Fruit fly (Drosophila melanogaster) S2 (cell line): ENCODE results near the gene kat-60L1.

Experiments used
- CG8478 ChIP-seq: fragments of >200 bp; optimal IDR thresholded peaks from 2 replicates; lab custom pipeline; 2018
- CTCF ChIP-seq, 2 experiments: fragments of >200 bp; optimal IDR thresholded peaks; 2 replicates each; lab custom pipeline; 2018

kat-60L1 gene

DNA sequence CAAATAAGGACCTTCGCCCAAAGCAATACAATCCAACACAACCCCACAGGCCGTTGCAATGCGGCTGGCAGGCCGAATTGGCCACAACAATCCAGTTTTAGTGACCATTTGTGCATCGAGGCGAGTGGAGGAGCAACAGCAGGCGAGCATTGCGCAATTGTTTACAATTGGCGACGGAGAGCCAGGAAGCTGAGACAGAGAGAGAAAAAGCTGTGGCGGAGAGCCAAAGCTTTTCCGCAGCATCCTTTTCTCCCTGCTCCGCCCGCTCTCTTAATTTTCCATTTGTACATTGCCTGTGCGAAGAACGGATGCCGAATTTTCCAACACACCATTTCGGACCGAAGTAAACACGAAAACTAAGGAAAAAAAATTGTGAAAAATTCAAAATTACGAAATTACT lies at the start of gene kat-60L1:
TSS of gene kat-60L1 (plus strand) at position 301 of the 400 bp plus-strand sequence.
- TF ChIP-seq CG8478 (lab: Kevin White, UChicago) (no peak), CTCF (optimal IDR thresholded peaks at IDR 0.05; lab: Kevin White, UChicago) (no peak)

- TF ChIP-seq CG8478 (lab: Kevin White, UChicago) (no peak), CTCF (optimal IDR thresholded peaks at IDR 0.05; lab: Kevin White, UChicago) (no peak)
Observed at dm6 chr3R:5733181-5733580, 48.4 kb upstream of the kat-60L1 start, which contains the start of gene CG1239. CG1239 (plus strand) TSS chr3R:5733513.

DNA sequence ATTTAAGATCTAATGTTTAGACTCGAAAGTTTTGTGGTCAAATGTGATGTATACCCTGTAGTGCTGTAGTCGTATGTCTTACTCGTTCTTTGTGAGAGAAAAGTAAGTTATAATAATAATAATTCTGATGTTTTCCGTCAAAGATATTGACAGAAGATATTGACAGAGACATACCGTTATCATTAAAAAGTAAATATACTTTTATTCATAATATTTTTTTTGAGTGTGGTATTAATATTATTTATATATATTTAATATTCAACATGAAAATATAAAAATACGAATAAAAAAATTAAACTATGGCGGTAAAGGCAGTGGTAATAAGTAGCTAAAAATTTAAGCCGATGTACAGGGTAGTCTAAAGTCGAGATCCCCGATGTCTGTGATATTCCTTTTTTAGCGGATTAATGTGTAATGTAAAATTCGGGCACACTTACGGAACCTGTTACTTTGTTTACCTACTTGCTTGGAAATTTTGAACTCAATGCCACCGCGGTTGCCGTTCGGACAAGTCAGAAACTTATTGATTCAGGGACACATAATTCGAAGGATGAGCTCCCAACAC lies 45.2 kb upstream of the kat-60L1 start, which contains the start of the genes CG2100 and CG1236:
TSS of gene CG2100 (minus strand) at position 51 of the 565 bp plus-strand sequence.
TSS of gene CG1236 (plus strand) at position 444 of the 565 bp plus-strand sequence.
- TF ChIP-seq CTCF (optimal IDR thresholded peaks at IDR 0.05; lab: Kevin White, UChicago), result no peak
- no peak for TF ChIP-seq CG8478 (lab: Kevin White, UChicago)

dm6 chr3R:5737263-5737662 lies 44.3 kb upstream of the kat-60L1 start:
- TF ChIP-seq CG8478 (lab: Kevin White, UChicago) (no peak), CTCF (optimal IDR thresholded peaks at IDR 0.05; lab: Kevin White, UChicago) (no peak)

DNA sequence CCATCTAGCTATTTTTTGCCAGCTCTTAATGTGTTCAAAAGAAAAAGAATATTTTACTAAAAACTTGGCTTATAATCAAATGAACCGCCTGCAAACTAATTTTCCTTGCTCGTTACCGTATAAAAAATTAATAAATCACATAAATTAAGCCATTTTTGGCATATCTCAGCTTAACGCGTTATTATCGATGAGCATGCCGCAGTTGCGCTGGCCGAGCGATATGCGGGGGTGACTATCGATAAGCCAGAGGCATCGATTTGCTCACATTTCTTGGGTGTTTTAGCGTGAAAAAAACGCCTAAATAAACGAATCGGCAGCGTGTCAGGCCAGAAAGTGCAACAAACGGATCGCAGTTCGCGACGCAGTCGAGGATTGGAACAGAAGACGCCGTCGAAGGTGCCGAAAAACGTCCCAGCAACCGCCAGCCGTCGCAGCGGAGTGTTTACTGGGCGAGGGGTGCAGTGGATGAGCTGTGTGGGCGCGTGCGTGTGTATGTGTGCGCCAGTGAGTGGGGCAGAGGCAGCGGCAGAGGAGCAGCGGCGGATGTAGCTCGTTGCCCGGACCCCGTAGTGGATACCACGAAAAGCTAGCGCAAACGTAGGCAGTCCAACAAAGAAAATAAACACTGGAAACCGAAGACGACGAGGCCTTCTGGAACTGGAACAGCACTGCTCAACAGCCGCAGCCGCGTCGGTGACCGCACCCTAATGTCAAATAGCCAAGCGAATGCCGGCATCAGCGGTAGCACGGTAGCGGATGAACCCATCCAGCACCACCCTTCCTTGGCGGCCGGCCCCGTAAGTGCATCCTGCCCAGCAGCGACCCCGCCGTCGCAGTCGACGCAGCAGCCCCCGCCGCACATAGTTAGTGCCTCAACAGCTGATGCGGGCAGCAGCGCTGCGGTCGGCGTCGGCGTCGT lies 39.0 kb upstream of the kat-60L1 start, which contains the start of the genes Sym and Madm:
TSS of gene Sym (minus strand) at position 199 of the 919 bp plus-strand sequence.
TSS of gene Madm (plus strand) at position 233 of the 919 bp plus-strand sequence.
- no peak for TF ChIP-seq CG8478 (lab: Kevin White, UChicago)
- no peak for TF ChIP-seq CTCF (optimal IDR thresholded peaks at IDR 0.05; lab: Kevin White, UChicago)

- no peak for TF ChIP-seq CTCF (optimal IDR thresholded peaks at IDR 0.05; lab: Kevin White, UChicago)
- no peak for TF ChIP-seq CG8478 (lab: Kevin White, UChicago)
Observed at dm6 chr3R:5746646-5747045, 34.9 kb upstream of the kat-60L1 start.

DNA sequence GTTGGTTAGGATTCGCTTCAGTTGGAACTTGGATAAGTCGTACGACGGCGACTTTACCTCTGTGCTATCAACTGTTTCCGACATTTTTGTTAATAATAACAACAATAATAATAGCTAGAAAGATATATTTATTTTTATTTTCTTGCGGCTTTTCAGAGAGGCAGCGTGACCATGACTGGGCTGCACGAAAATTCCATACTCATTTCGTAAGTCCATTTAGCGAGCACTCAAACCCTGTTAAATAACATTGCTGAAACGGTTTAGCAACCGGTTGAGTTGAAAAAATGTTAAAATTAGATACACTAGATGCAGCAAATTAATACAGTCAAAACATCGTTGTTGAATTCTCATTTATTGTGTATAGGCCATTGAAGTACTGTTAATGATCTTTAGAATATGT lies 27.0 kb upstream of the kat-60L1 start, which contains the start of gene Dcps:
TSS of gene Dcps (minus strand) at position 181 of the 400 bp plus-strand sequence.
- TF ChIP-seq CTCF (optimal IDR thresholded peaks at IDR 0.05; lab: Kevin White, UChicago) (no peak), CG8478 (lab: Kevin White, UChicago) (no peak)

dm6 chr3R:5758624-5759209 lies 22.8 kb upstream of the kat-60L1 start, which contains the start of gene Sec8:
Sec8 (minus strand) TSS chr3R:5758997.
- TF ChIP-seq CTCF (optimal IDR thresholded peaks at IDR 0.05; lab: Kevin White, UChicago) (no peak), CG8478 (lab: Kevin White, UChicago) (no peak)

dm6 chr3R:5760980-5761379 lies 20.6 kb upstream of the kat-60L1 start:
- TF ChIP-seq CTCF (optimal IDR thresholded peaks at IDR 0.05; lab: Kevin White, UChicago) (no peak), CG8478 (lab: Kevin White, UChicago) (no peak)

dm6 chr3R:5771614-5772202 lies 9.9 kb upstream of the kat-60L1 start:
- TF ChIP-seq CG8478 (lab: Kevin White, UChicago) (no peak), CTCF (optimal IDR thresholded peaks at IDR 0.05; lab: Kevin White, UChicago) (no peak)

dm6 chr3R:5772433-5772832 lies 9.1 kb upstream of the kat-60L1 start:
- no peak for TF ChIP-seq CG8478 (lab: Kevin White, UChicago)
- peak; percentile 29 to 47 for TF ChIP-seq CTCF (optimal IDR thresholded peaks at IDR 0.05; lab: Kevin White, UChicago)

dm6 chr3R:5778731-5779593 lies 2.6 kb upstream of the kat-60L1 start, which contains the start of gene jagn:
jagn (plus strand) TSS chr3R:5779315.
- TF ChIP-seq CG8478 (lab: Kevin White, UChicago) (no peak), CTCF (optimal IDR thresholded peaks at IDR 0.05; lab: Kevin White, UChicago) (peak; percentile 63 to 77)

dm6 chr3R:5780976-5781375 lies 586 bp upstream of the kat-60L1 start, which contains the start of gene CG2082:
CG2082 (minus strand) TSS chr3R:5781076.
- TF ChIP-seq CTCF (optimal IDR thresholded peaks at IDR 0.05; lab: Kevin White, UChicago), result no peak
- no peak for TF ChIP-seq CG8478 (lab: Kevin White, UChicago)
